Worm (Caenorhabditis elegans): ENCODE measurements around the gene F49C12.2.
"Not testable (repeated sequence)": the region's sequence is repeated elsewhere in the genome, so short reads cannot be mapped to it uniquely, and the experiment has no call there.

DNA sequence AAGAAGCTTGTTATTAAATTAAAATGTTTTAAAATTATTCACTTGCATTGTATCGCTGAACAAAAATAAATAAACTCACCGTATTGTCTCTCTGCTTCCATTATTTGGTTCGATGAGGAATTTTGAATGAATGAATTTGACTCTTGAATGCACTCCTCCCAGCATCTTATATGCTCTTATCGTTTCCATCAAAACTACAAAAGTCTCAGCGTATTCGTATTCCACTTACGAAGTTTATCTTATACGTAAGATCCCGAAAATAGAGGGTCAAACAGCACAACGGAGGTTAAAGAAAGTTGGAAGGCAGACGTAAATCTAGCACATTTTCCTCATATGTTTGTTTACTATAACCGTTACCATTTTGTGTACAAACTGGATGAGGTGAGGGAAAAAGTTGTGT, 12.7 kb downstream of the F49C12.2 start, which contains the start of gene nhr-267:
- TF ChIP-seq attf-5 (GFP tag; optimal IDR thresholded peaks at IDR 0.05); B0019.2 (GFP tag; conservative IDR thresholded peaks at IDR 0.05); rcor-1 (GFP tag; IDR thresholded peaks at IDR 0.05); B0261.1 (tag; optimal IDR thresholded peaks at IDR 0.05): not testable (repeated sequence)

Data from whole organism, young adult.